Worm (Caenorhabditis elegans): ENCODE results near the gene T02E9.6.

T02E9.6 gene

DNA sequence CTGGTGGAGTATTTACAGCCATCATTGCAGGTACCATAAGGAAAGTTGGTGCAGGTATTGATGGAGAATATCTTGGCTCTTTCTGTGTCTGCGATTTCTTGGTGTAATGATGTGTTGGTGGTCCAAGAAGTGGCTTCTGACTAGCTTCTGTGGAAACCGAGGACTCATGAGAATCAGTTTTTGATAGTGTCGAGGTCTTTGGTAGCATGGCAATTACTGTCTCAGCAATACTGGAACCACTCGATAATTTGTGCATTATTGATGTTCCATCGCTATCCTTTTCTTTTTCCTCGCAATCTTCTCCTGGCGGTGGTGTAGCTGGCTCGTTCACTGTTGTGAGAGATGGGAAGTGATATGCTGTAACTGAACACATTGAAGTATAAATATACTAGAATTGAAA is 29.5 kb upstream of the T02E9.6 start:
- no peak for TF ChIP-seq sea-1 (GFP tag; conservative IDR thresholded peaks at IDR 0.05)
- no peak for TF ChIP-seq scrt-1 (GFP tag; IDR thresholded peaks at IDR 0.05)
- TF ChIP-seq pes-1 (GFP tag; IDR thresholded peaks at IDR 0.05) = no peak
- no peak for TF ChIP-seq hnd-1 (tag; optimal IDR thresholded peaks at IDR 0.05)
- TF ChIP-seq ceh-13 (GFP tag; optimal IDR thresholded peaks at IDR 0.05) = no peak
- no peak for TF ChIP-seq hmbx-1 (tag; optimal IDR thresholded peaks at IDR 0.05)
- no peak for TF ChIP-seq ets-7 (tag; optimal IDR thresholded peaks at IDR 0.05)
- no peak for TF ChIP-seq hmg-4 (GFP tag; optimal IDR thresholded peaks at IDR 0.05)
- no peak for TF ChIP-seq F13C5.2 (tag; optimal IDR thresholded peaks at IDR 0.05)
- no peak for TF ChIP-seq ama-1 (optimal IDR thresholded peaks at IDR 0.05)
- TF ChIP-seq aly-1 (tag; optimal IDR thresholded peaks at IDR 0.05) = no peak
- TF ChIP-seq tra-4 (tag; optimal IDR thresholded peaks at IDR 0.05) = no peak
- TF ChIP-seq B0310.2 (tag; optimal IDR thresholded peaks at IDR 0.05) = no peak
- TF ChIP-seq flt-1 (GFP tag; IDR thresholded peaks at IDR 0.05) = no peak
- TF ChIP-seq ceh-36 (tag; optimal IDR thresholded peaks at IDR 0.05) = no peak
- TF ChIP-seq tbx-37 (GFP tag; conservative IDR thresholded peaks at IDR 0.05) = no peak
- no peak for TF ChIP-seq tbx-11 (GFP tag; IDR thresholded peaks at IDR 0.05)

DNA sequence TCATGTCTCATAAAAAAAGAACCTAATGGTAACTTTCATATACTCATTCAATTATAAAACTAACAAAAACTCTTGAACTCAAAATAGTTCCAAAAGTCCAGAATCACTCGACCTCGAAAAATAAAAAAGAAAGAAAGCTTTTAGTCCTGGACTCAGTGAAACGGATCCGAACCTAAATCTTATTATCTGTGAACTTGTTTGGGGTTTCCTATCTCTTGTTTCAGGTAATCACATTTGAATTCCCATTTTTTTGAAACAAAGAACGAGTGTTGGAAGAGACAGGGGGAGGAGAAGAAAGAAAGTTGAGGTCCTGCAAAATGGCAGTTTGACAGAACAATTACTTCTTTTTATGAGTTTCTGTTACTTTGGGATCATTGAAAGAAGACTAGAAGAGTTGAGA is 20.2 kb upstream of the T02E9.6 start:
- no peak for TF ChIP-seq ama-1 (optimal IDR thresholded peaks at IDR 0.05)
- no peak for TF ChIP-seq tbx-37 (GFP tag; conservative IDR thresholded peaks at IDR 0.05)
- no peak for TF ChIP-seq hmg-4 (GFP tag; optimal IDR thresholded peaks at IDR 0.05)
- TF ChIP-seq B0310.2 (tag; optimal IDR thresholded peaks at IDR 0.05) = no peak
- no peak for TF ChIP-seq hnd-1 (tag; optimal IDR thresholded peaks at IDR 0.05)
- TF ChIP-seq F13C5.2 (tag; optimal IDR thresholded peaks at IDR 0.05) = no peak
- no peak for TF ChIP-seq pes-1 (GFP tag; IDR thresholded peaks at IDR 0.05)
- no peak for TF ChIP-seq tbx-11 (GFP tag; IDR thresholded peaks at IDR 0.05)
- TF ChIP-seq flt-1 (GFP tag; IDR thresholded peaks at IDR 0.05) = no peak
- no peak for TF ChIP-seq aly-1 (tag; optimal IDR thresholded peaks at IDR 0.05)
- no peak for TF ChIP-seq ets-7 (tag; optimal IDR thresholded peaks at IDR 0.05)

DNA sequence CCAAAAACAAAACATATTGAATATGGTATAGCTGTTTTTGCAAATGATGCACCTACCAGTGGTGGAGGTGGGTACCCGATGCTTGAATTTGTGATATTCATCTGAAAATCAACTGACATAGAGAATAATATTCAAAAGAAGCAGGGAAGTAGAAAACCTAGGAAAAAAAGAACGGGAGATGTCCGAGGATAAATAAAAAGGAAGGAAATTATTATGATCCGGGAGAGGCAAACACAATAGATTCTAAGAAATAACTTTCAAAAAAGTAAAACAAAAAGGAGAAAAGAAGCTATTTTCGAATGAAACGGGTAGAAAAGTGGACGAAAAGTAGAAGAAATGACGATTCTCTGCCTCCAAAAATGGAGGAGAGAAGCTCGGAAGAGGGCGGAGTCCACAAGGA is 18.8 kb upstream of the T02E9.6 start, which contains the start of gene npr-25:
Gene npr-25, minus strand, starts transcription at position 101 of the 400 bp plus-strand sequence.
- no peak for TF ChIP-seq ceh-13 (GFP tag; optimal IDR thresholded peaks at IDR 0.05)
- TF ChIP-seq tra-4 (tag; optimal IDR thresholded peaks at IDR 0.05) = no peak
- TF ChIP-seq ama-1 (optimal IDR thresholded peaks at IDR 0.05) = no peak
- TF ChIP-seq scrt-1 (GFP tag; IDR thresholded peaks at IDR 0.05) = no peak
- no peak for TF ChIP-seq flt-1 (GFP tag; IDR thresholded peaks at IDR 0.05)
- TF ChIP-seq ceh-36 (tag; optimal IDR thresholded peaks at IDR 0.05) = no peak
- no peak for TF ChIP-seq sea-1 (GFP tag; conservative IDR thresholded peaks at IDR 0.05)
- TF ChIP-seq ets-7 (tag; optimal IDR thresholded peaks at IDR 0.05) = no peak
- TF ChIP-seq hnd-1 (tag; optimal IDR thresholded peaks at IDR 0.05) = no peak
- no peak for TF ChIP-seq pes-1 (GFP tag; IDR thresholded peaks at IDR 0.05)
- no peak for TF ChIP-seq aly-1 (tag; optimal IDR thresholded peaks at IDR 0.05)
- TF ChIP-seq hmg-4 (GFP tag; optimal IDR thresholded peaks at IDR 0.05) = no peak
- no peak for TF ChIP-seq F13C5.2 (tag; optimal IDR thresholded peaks at IDR 0.05)
- TF ChIP-seq hmbx-1 (tag; optimal IDR thresholded peaks at IDR 0.05) = no peak
- no peak for TF ChIP-seq B0310.2 (tag; optimal IDR thresholded peaks at IDR 0.05)
- TF ChIP-seq tbx-11 (GFP tag; IDR thresholded peaks at IDR 0.05) = no peak
- no peak for TF ChIP-seq tbx-37 (GFP tag; conservative IDR thresholded peaks at IDR 0.05)

DNA sequence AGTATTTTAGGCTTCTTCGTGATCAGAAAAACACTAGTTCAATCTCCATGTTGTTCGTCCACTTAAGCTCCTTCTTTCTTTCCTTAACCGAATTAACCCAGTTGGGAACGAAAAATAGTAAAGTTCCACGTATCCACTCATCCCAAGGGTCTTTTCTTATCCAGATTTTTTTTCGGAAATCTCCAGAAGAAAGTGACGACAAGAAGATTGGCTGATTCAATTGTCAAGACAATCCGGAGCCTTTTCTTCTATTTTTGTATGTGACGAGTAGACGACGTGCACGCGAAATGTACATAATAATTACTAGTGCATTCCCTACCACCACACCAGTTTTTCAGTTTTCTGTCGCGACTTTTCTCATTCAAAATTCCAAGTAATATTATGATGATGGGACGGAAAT is 17.2 kb upstream of the T02E9.6 start:
- TF ChIP-seq flt-1 (GFP tag; IDR thresholded peaks at IDR 0.05) (no peak), tbx-11 (GFP tag; IDR thresholded peaks at IDR 0.05) (no peak), tra-4 (tag; optimal IDR thresholded peaks at IDR 0.05) (no peak), ceh-13 (GFP tag; optimal IDR thresholded peaks at IDR 0.05) (no peak), F13C5.2 (tag; optimal IDR thresholded peaks at IDR 0.05) (no peak), scrt-1 (GFP tag; IDR thresholded peaks at IDR 0.05) (no peak), tbx-37 (GFP tag; conservative IDR thresholded peaks at IDR 0.05) (no peak), aly-1 (tag; optimal IDR thresholded peaks at IDR 0.05) (no peak), hnd-1 (tag; optimal IDR thresholded peaks at IDR 0.05) (no peak), ama-1 (optimal IDR thresholded peaks at IDR 0.05) (no peak)

DNA sequence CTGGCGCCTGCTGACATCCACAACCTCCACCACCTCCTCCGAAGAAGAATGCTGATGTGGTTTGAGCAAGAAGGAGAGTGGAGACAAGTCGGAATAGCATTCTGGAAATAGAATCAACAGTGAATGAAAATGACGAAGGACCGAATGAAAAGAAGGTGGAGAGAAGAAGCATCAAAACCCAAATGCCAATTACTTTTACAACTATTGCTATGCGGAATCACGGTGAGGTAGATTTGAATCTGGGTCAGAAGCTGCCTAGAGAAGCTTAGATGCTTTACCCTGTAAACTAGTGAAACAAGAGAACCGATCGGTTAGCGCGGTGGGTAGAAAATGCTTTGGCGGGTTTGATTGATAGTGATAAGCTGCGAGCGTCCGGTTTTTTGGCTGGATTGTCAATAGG is 12.8 kb upstream of the T02E9.6 start, which contains the start of gene grl-7:
Gene grl-7, minus strand, starts transcription at position 101 of the 400 bp plus-strand sequence.
- TF ChIP-seq ets-7 (tag; optimal IDR thresholded peaks at IDR 0.05) = no peak
- TF ChIP-seq sea-1 (GFP tag; conservative IDR thresholded peaks at IDR 0.05) = no peak
- TF ChIP-seq aly-1 (tag; optimal IDR thresholded peaks at IDR 0.05) = no peak
- no peak for TF ChIP-seq tra-4 (tag; optimal IDR thresholded peaks at IDR 0.05)
- no peak for TF ChIP-seq ceh-36 (tag; optimal IDR thresholded peaks at IDR 0.05)
- no peak for TF ChIP-seq flt-1 (GFP tag; IDR thresholded peaks at IDR 0.05)
- no peak for TF ChIP-seq hmg-4 (GFP tag; optimal IDR thresholded peaks at IDR 0.05)
- no peak for TF ChIP-seq hnd-1 (tag; optimal IDR thresholded peaks at IDR 0.05)
- no peak for TF ChIP-seq F13C5.2 (tag; optimal IDR thresholded peaks at IDR 0.05)
- no peak for TF ChIP-seq pes-1 (GFP tag; IDR thresholded peaks at IDR 0.05)

DNA sequence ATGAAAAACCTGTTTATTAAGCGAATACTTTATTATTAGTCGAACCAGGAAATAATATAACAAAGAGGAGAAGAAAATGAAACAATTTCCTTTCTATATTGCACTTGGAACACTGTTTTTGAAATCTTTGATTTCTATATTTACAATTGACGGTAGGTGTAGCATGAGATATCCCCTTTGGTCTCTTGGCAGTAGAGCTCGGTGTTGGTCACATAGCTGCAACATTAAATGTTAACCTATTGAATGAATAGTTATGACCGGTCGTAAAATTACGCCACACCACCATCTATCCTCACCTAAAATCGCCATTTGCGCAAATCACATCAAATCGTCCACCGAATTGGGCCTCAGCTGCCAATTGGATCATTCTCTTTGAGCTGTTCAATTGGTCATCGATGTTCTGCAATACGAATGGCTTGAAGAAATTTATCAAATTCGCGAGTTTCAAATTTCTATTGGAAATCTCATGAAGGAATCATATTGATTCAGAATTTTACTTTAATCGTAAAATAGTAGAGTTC is 10.8 kb upstream of the T02E9.6 start:
- peak; percentile 11 for TF ChIP-seq B0310.2 (tag; optimal IDR thresholded peaks at IDR 0.05)
- no peak for TF ChIP-seq sea-1 (GFP tag; conservative IDR thresholded peaks at IDR 0.05)
- no peak for TF ChIP-seq scrt-1 (GFP tag; IDR thresholded peaks at IDR 0.05)
- no peak for TF ChIP-seq ets-7 (tag; optimal IDR thresholded peaks at IDR 0.05)
- TF ChIP-seq flt-1 (GFP tag; IDR thresholded peaks at IDR 0.05) = 0 out of 2 replicates have a peak, but pooled peaks have one; percentile 22
- peak; percentile 14 for TF ChIP-seq tra-4 (tag; optimal IDR thresholded peaks at IDR 0.05)
- TF ChIP-seq ama-1 (optimal IDR thresholded peaks at IDR 0.05) = peak; percentile 60

DNA sequence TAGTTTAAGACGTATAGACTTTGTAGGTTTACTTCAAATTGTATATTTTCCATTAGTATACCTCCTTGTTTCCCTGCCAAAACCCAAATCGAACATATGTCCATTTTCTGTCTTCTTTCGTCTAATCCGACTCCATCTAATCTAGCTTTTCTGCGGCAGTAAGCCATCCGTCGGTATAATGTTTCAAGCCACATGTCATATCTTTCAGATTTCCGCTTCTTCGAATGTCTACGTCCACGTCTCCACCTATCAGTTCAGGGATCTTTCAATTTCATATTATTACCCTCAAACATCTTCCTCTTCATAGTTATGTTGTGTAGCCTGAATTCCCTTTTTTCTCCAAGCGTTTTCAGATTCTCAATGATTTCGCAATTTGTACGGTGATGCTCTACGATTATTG is 10.0 kb upstream of the T02E9.6 start:
- TF ChIP-seq ama-1 (optimal IDR thresholded peaks at IDR 0.05) (peak; percentile 8), tbx-11 (GFP tag; IDR thresholded peaks at IDR 0.05) (no peak), ceh-13 (GFP tag; optimal IDR thresholded peaks at IDR 0.05) (no peak), tbx-37 (GFP tag; conservative IDR thresholded peaks at IDR 0.05) (no peak)

DNA sequence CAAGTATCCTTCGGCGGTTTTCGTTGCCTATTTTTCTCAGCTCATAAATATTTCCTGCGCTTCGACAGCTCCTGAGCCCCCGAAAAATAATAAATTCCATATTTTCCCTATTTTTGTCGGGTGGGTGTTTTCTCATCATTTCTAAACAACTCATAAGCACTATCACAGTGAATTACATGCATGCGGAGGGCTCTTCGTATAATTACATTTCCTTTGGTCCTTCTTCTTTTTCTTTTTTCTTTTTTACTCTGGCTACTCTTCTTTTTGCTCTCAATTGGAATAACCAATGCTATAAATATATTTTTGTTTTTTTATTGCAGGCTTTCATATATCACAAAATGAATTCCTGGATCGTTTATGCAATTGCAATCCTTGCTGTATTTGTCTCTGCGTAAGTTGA is 7.8 kb upstream of the T02E9.6 start, which contains the start of gene T02E9.5:
Gene T02E9.5, plus strand, starts transcription at position 321 of the 400 bp plus-strand sequence.
- TF ChIP-seq aly-1 (tag; optimal IDR thresholded peaks at IDR 0.05) = no peak
- TF ChIP-seq hmg-4 (GFP tag; optimal IDR thresholded peaks at IDR 0.05) = no peak
- TF ChIP-seq sea-1 (GFP tag; conservative IDR thresholded peaks at IDR 0.05) = no peak
